Fruit fly (Drosophila melanogaster): ENCODE data around the gene CG13318.

CG13318 gene

dm6 chr3R:8788722-8789400 lies 16.4 kb upstream of the CG13318 start (continued):
- TF ChIP-seq bab2 (GFP tag; optimal IDR thresholded peaks at IDR 0.05) (no peak), CG4282 (GFP tag; optimal IDR thresholded peaks at IDR 0.05) (no peak), Lhr (GFP tag; optimal IDR thresholded peaks at IDR 0.05) (no peak), disco-r (GFP tag; optimal IDR thresholded peaks at IDR 0.05) (no peak), CG11723 (GFP tag; optimal IDR thresholded peaks at IDR 0.05) (no peak), row (GFP tag; IDR thresholded peaks at IDR 0.05) (peak; percentile 52), Kr (GFP tag; optimal IDR thresholded peaks at IDR 0.05) (no peak), CG18476 (GFP tag; optimal IDR thresholded peaks at IDR 0.05) (no peak), zen2 (GFP tag; IDR thresholded peaks at IDR 0.05; ENCODE audit: partially characterized antibody) (no peak), CG11093 (GFP tag; IDR thresholded peaks at IDR 0.05) (peak; percentile 62; the same call in 1 of the 3 replicates), sisA (GFP tag; IDR thresholded peaks at IDR 0.05) (peak; percentile 56), H2.0 (GFP tag; IDR thresholded peaks at IDR 0.05) (peak; percentile 72), ssp (GFP tag; IDR thresholded peaks at IDR 0.05) (peak; percentile 54; the same call in 1 of the 2 replicates), Xbp1 (GFP tag; optimal IDR thresholded peaks at IDR 0.05) (peak; percentile 61), sob (GFP tag; IDR thresholded peaks at IDR 0.05) (peak; percentile 34; the same call in 1 of the 2 replicates), CG13287 (GFP tag; IDR thresholded peaks at IDR 0.05; ENCODE audit: partially characterized antibody) (no peak), trh (GFP tag; optimal IDR thresholded peaks at IDR 0.05) (no peak), CG7745 (tag; optimal IDR thresholded peaks at IDR 0.05) (no peak), Dip3 (GFP tag; optimal IDR thresholded peaks at IDR 0.05) (no peak), vnd (GFP tag; IDR thresholded peaks at IDR 0.05; ENCODE audit: partially characterized antibody) (no peak), gcm (GFP tag; optimal IDR thresholded peaks at IDR 0.05) (peak; percentile 8), Hmr (GFP tag; optimal IDR thresholded peaks at IDR 0.05) (no peak), sima (GFP tag; optimal IDR thresholded peaks at IDR 0.05) (no peak), CG10366 (GFP tag; IDR thresholded peaks at IDR 0.05) (peak; percentile 65), CG11085 (GFP tag; IDR thresholded peaks at IDR 0.05) (no peak), dpn (GFP tag; optimal IDR thresholded peaks at IDR 0.05) (no peak), inv (GFP tag; IDR thresholded peaks at IDR 0.05; ENCODE audit: partially characterized antibody) (no peak), D19B (GFP tag; optimal IDR thresholded peaks at IDR 0.05) (no peak), pita (GFP tag; optimal IDR thresholded peaks at IDR 0.05) (no peak), Bdp1 (GFP tag; optimal IDR thresholded peaks at IDR 0.05) (no peak), mirr (GFP tag; optimal IDR thresholded peaks at IDR 0.05) (no peak), CG17359 (tag; optimal IDR thresholded peaks at IDR 0.05) (peak; percentile 70), ATbp (GFP tag; optimal IDR thresholded peaks at IDR 0.05) (peak; percentile 63), tll (GFP tag; optimal IDR thresholded peaks at IDR 0.05) (no peak), hkb (optimal IDR thresholded peaks at IDR 0.05) (no peak), hkb (GFP tag; IDR thresholded peaks at IDR 0.05) (peak; percentile 79), CG18764 (GFP tag; optimal IDR thresholded peaks at IDR 0.05) (no peak), E2f1 (GFP tag; IDR thresholded peaks at IDR 0.05) (peak; percentile 67), CG1233 (GFP tag; optimal IDR thresholded peaks at IDR 0.05) (peak; percentile 5), bsh (GFP tag; optimal IDR thresholded peaks at IDR 0.05) (peak; percentile 54 to 68), CG12104 (GFP tag; optimal IDR thresholded peaks at IDR 0.05) (no peak), Nf-YC (tag; optimal IDR thresholded peaks at IDR 0.05) (no peak), CG11504 (tag; optimal IDR thresholded peaks at IDR 0.05) (peak; percentile 77), zen (tag; optimal IDR thresholded peaks at IDR 0.05) (no peak), CG31224 (GFP tag; IDR thresholded peaks at IDR 0.05) (0 out of 2 replicates have a peak, but pooled peaks have one; percentile 21), Lim3 (GFP tag; IDR thresholded peaks at IDR 0.05) (no peak), CG4854 (GFP tag; optimal IDR thresholded peaks at IDR 0.05) (no peak), CG3847 (GFP tag; IDR thresholded peaks at IDR 0.05) (no peak), chm (GFP tag; IDR thresholded peaks at IDR 0.05) (no peak), CG8388 (GFP tag; optimal IDR thresholded peaks at IDR 0.05) (peak; percentile 37)

Measured in whole organism, embryonic.